Fruit fly (Drosophila melanogaster): ENCODE data around the gene CG31296.

The CG31296 gene

DNA sequence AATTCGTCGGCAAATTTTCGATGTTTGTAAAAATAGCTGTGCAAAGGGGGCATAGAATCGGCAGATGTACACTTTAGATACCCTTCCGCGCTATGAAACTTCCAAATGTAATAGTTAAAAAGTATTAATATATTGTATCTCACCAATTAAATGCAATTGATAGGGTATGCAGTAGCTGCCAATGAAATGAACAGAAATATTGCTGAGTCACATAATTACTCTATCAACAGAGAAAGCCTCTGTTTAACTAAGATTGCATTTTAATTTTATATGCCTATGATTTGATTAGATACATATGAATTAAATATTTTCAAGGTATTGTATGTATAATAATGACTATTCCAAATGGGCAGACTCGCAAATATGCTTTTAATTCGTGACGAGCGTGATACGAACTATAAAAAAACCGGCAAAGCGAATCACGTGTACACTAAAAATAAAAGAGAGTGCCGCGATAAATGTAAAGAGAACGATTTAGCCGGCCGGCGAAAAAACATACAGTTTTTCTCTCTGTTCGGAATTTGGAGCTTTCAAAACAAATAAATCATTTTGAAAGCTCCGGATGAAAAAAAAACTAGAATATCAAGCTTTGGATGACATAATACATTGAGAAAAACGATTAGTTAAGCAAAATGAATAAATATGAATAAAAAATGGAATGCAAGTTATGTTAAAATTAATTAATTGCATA lies 16.7 kb upstream of the CG31296 start, which contains the start of gene AOX3 (continued):
- TF ChIP-seq Eip75B (GFP tag; optimal IDR thresholded peaks at IDR 0.05) = no peak
- TF ChIP-seq Hr38 (GFP tag; optimal IDR thresholded peaks at IDR 0.05) = no peak
- peak; percentile 56 for TF ChIP-seq CG11294 (GFP tag; IDR thresholded peaks at IDR 0.05)
- no peak for TF ChIP-seq Eip93F (GFP tag; optimal IDR thresholded peaks at IDR 0.05)
- peak; percentile 13 for TF ChIP-seq CG8632 (GFP tag; optimal IDR thresholded peaks at IDR 0.05)
- TF ChIP-seq CG10631 (GFP tag; optimal IDR thresholded peaks at IDR 0.05) = peak; percentile 20
- peak; percentile 15 for TF ChIP-seq Sox102F (GFP tag; optimal IDR thresholded peaks at IDR 0.05)
- peak in 1 of 2 experiments; percentile 75 for TF ChIP-seq salr (GFP tag; optimal IDR thresholded peaks at IDR 0.05)
- TF ChIP-seq CG11762 (GFP tag; optimal IDR thresholded peaks at IDR 0.05; ENCODE audit: insufficient read depth) = peak; percentile 2
- peak; percentile 77 for TF ChIP-seq vri (GFP tag; optimal IDR thresholded peaks at IDR 0.05)
- TF ChIP-seq acj6 (GFP tag; optimal IDR thresholded peaks at IDR 0.05) = peak; percentile 38
- no peak for TF ChIP-seq Ets96B (tag; optimal IDR thresholded peaks at IDR 0.05)
- TF ChIP-seq CG6854 (GFP tag; optimal IDR thresholded peaks at IDR 0.05) = no peak
- no peak for TF ChIP-seq CG31627 (GFP tag; optimal IDR thresholded peaks at IDR 0.05)
- no peak for TF ChIP-seq CG1621 (tag; optimal IDR thresholded peaks at IDR 0.05)
- no peak for TF ChIP-seq CG6792 (GFP tag; optimal IDR thresholded peaks at IDR 0.05)
- no peak for TF ChIP-seq CG8319 (GFP tag; optimal IDR thresholded peaks at IDR 0.05)
- TF ChIP-seq lz (GFP tag; optimal IDR thresholded peaks at IDR 0.05) = peak; percentile 7
- TF ChIP-seq CG6276 (GFP tag; optimal IDR thresholded peaks at IDR 0.05) = peak; percentile 62
- TF ChIP-seq cyc (GFP tag; optimal IDR thresholded peaks at IDR 0.05) = no peak
- TF ChIP-seq Gug (GFP tag; IDR thresholded peaks at IDR 0.05) = peak; percentile 32; the same call in 1 of the 2 replicates
- no peak for TF ChIP-seq ss (GFP tag; optimal IDR thresholded peaks at IDR 0.05)
- peak; percentile 12 for TF ChIP-seq Met (GFP tag; optimal IDR thresholded peaks at IDR 0.05)
- TF ChIP-seq CG3919 (GFP tag; optimal IDR thresholded peaks at IDR 0.05) = peak; percentile 14
- peak; percentile 43 for TF ChIP-seq Lpt (GFP tag; optimal IDR thresholded peaks at IDR 0.05)
- TF ChIP-seq CG15336 (GFP tag; IDR thresholded peaks at IDR 0.05) = peak; percentile 37
- peak; percentile 32 for TF ChIP-seq Smox (GFP tag; optimal IDR thresholded peaks at IDR 0.05)
- no peak for TF ChIP-seq fd85E (GFP tag; optimal IDR thresholded peaks at IDR 0.05)
- TF ChIP-seq Ets21C (GFP tag; optimal IDR thresholded peaks at IDR 0.05) = no peak
- no peak for TF ChIP-seq CG3032 (tag; optimal IDR thresholded peaks at IDR 0.05)
- peak; percentile 75 for TF ChIP-seq eg (GFP tag; IDR thresholded peaks at IDR 0.05)
- peak; percentile 87 for TF ChIP-seq CG32006 (GFP tag; optimal IDR thresholded peaks at IDR 0.05)

DNA sequence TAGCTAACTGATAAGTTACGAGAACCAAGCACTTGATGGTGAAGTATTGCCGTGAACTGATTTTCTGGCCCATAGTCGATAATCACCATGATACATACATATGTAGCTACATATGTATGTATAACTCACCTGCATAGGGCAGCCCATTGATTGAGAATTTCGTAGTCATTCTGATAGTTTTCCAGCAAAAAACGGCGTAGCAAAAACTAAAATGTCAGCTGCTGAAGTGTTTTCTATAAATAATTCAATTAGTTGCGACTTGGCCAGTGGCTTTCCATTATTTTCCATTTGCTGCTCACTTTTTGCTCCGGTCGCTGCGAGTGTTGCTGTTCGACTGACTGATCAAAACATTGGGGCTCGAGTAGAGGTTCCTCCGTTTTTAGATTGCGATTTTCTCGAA lies 16.0 kb upstream of the CG31296 start:
- TF ChIP-seq salr (GFP tag; optimal IDR thresholded peaks at IDR 0.05) = no peak
- no peak for TF ChIP-seq achi (GFP tag; optimal IDR thresholded peaks at IDR 0.05)

DNA sequence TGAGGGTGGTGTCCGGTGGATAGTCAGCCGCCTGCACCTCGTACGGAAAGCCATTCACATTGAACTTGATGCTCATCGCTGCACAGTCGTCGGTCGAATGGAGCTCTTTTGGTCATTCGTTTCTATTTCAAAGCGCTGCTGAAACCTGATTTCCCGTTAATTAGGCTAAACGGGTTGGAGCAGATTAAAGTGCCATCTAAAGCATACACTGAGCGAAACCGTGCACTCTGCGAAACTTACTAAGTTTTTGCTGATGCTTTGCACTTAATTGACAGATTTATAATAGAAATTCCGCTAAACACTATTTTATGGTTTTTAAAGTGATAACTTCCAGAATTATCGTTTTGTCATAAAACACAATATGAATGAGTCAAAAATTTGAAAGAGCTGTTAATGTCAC lies 11.0 kb upstream of the CG31296 start, which contains the start of gene AOX2:
AOX2 (minus strand) TSS at position 101 of the 400 bp plus-strand sequence.
- no peak for TF ChIP-seq Gug (GFP tag; IDR thresholded peaks at IDR 0.05)
- TF ChIP-seq Eip78C (GFP tag) = peak; percentile 30
- no peak for TF ChIP-seq ss (GFP tag; optimal IDR thresholded peaks at IDR 0.05)

DNA sequence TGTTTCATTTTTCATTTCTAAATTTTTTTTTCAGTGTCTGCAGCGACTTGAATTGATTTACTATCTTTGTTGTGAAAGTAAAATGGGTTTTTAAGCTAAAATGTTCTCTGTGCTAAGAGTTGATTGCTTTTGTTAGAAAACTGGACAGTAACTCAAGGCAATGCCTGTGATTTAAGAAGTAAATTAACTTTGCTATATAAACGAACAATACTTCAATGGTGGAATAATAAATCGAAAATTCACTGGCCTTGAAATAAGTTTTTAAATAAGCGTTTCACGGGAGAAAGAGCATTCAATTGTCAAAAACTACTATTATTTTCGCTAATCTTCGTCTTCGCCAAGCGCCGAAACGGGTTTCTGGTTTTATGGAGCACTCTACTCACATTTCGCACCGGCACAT lies 9.7 kb upstream of the CG31296 start:
- TF ChIP-seq Eip93F (GFP tag; optimal IDR thresholded peaks at IDR 0.05) (no peak), salr (GFP tag; optimal IDR thresholded peaks at IDR 0.05) (peak in 1 of 2 experiments; percentile 33), Sox14 (GFP tag; optimal IDR thresholded peaks at IDR 0.05) (peak; percentile 38), Blimp-1 (GFP tag; optimal IDR thresholded peaks at IDR 0.05) (no peak), ss (GFP tag; optimal IDR thresholded peaks at IDR 0.05) (no peak), pdm3 (GFP tag; optimal IDR thresholded peaks at IDR 0.05) (peak; percentile 55), fd59A (GFP tag; optimal IDR thresholded peaks at IDR 0.05) (no peak), Smox (GFP tag; optimal IDR thresholded peaks at IDR 0.05) (peak; percentile 29), esn (GFP tag; optimal IDR thresholded peaks at IDR 0.05) (peak; percentile 32), CG15336 (GFP tag; IDR thresholded peaks at IDR 0.05) (peak; percentile 68), CG6163 (GFP tag; IDR thresholded peaks at IDR 0.05) (peak; percentile 51; the same call in 2 of the 3 replicates), CG10669 (GFP tag; optimal IDR thresholded peaks at IDR 0.05) (no peak), CG6792 (GFP tag; optimal IDR thresholded peaks at IDR 0.05) (peak; percentile 38), CG1621 (tag; optimal IDR thresholded peaks at IDR 0.05) (no peak), CG11902 (GFP tag; optimal IDR thresholded peaks at IDR 0.05) (peak; percentile 14), CG31627 (GFP tag; optimal IDR thresholded peaks at IDR 0.05) (peak; percentile 15), Eip78C (GFP tag) (peak; percentile 89), cyc (GFP tag; optimal IDR thresholded peaks at IDR 0.05) (peak; percentile 3), fkh (GFP tag; optimal IDR thresholded peaks at IDR 0.05) (no peak), spab (GFP tag; optimal IDR thresholded peaks at IDR 0.05) (no peak), CG6854 (GFP tag; optimal IDR thresholded peaks at IDR 0.05) (no peak), Hr38 (GFP tag; optimal IDR thresholded peaks at IDR 0.05) (no peak)
